Worm (Caenorhabditis elegans) whole organism, L4 larva: ENCODE results near the gene flp-19.
A peak's percentile ranks its signal among the peaks of the same experiment; 100 is the strongest.

Experiments
- Y5F2A.4 ChIP-seq: fragments of 200-800 bp; sonication (Bioruptor generic); optimal IDR thresholded peaks from 2 replicates; lab custom pipeline; 2018; ENCODE audit warnings: mild to moderate bottlenecking, missing genetic modification characterization, missing compliant biosample characterization
- aly-2 ChIP-seq: sonication (generic microtip); optimal IDR thresholded peaks from 2 replicates; lab custom pipeline; 2018; ENCODE audit warnings: missing biosample characterization, missing genetic modification characterization
- ceh-82 ChIP-seq: sonication (generic microtip); optimal IDR thresholded peaks from 2 replicates; lab custom pipeline; 2017; ENCODE audit warnings: missing biosample characterization, missing genetic modification characterization
- madf-5 ChIP-seq, 2 experiments: fragments of 200-800 bp; sonication (Bioruptor generic); IDR thresholded peaks; 2 replicates each; pipeline ENCODE4 v1.3.6; 2022; ENCODE audit warnings: missing compliant biosample characterization in 2 of 2, missing genetic modification characterization in 2 of 2
- mdl-1 ChIP-seq, 2 experiments: fragments of 150-350 bp in 1 of 2; sonication (generic microtip) in 1 of 2; optimal IDR thresholded peaks; 2 replicates each; lab custom pipeline; 2014 to 2017; ENCODE audit warnings: missing biosample characterization in 2 of 2, missing genetic modification characterization in 2 of 2
- nhr-237 ChIP-seq: sonication (generic microtip); optimal IDR thresholded peaks from 2 replicates; lab custom pipeline; 2017; ENCODE audit warnings: missing biosample characterization, missing genetic modification characterization
- nhr-25 ChIP-seq: sonication (generic microtip); optimal IDR thresholded peaks from 2 replicates; lab custom pipeline; 2017; ENCODE audit warnings: missing genetic modification characterization, mild to moderate bottlenecking, missing compliant biosample characterization, antibody characterized with exemption, moderate library complexity, borderline replicate concordance; ENCODE audit not compliant: insufficient read depth
- nhr-28 ChIP-seq: fragments of 150-350 bp; optimal IDR thresholded peaks from 2 replicates; lab custom pipeline; 2014; ENCODE audit warnings: missing biosample characterization, missing genetic modification characterization
- nhr-77 ChIP-seq: fragments of 150-350 bp; optimal IDR thresholded peaks from 2 replicates; lab custom pipeline; 2014; ENCODE audit warnings: missing biosample characterization, missing genetic modification characterization
- set-16 ChIP-seq: fragments of 200-800 bp; sonication (Bioruptor generic); IDR thresholded peaks from 2 replicates; pipeline ENCODE4 v1.3.6; 2022; ENCODE audit warnings: missing genetic modification reagents, missing genetic modification characterization, missing compliant biosample characterization
- skn-1 ChIP-seq: fragments of 150-350 bp; optimal IDR thresholded peaks from 2 replicates; lab custom pipeline; 2014; ENCODE audit warnings: missing biosample characterization, missing genetic modification characterization
- snpc-1.2 ChIP-seq: fragments of 200-800 bp; sonication (Bioruptor generic); IDR thresholded peaks from 2 replicates; pipeline ENCODE4 v1.3.6; 2022; ENCODE audit warnings: missing genetic modification reagents, missing genetic modification characterization, missing compliant biosample characterization
- unc-62 ChIP-seq, 3 experiments: fragments of 150-350 bp in 1 of 3; sonication (generic microtip); optimal IDR thresholded peaks in 2 of 3; peaks in 1 of 3; 1 replicate in 1 of 3; 2 replicates in 2 of 3; lab custom pipeline; 2014 to 2017; ENCODE audit warnings: missing biosample characterization in 3 of 3, missing genetic modification characterization in 3 of 3, missing genetic modification reagents in 3 of 3, missing genotype in 1 of 3
- ztf-11 ChIP-seq: fragments of 150-350 bp; optimal IDR thresholded peaks from 2 replicates; lab custom pipeline; 2014; ENCODE audit warnings: missing biosample characterization, missing genetic modification characterization

DNA sequence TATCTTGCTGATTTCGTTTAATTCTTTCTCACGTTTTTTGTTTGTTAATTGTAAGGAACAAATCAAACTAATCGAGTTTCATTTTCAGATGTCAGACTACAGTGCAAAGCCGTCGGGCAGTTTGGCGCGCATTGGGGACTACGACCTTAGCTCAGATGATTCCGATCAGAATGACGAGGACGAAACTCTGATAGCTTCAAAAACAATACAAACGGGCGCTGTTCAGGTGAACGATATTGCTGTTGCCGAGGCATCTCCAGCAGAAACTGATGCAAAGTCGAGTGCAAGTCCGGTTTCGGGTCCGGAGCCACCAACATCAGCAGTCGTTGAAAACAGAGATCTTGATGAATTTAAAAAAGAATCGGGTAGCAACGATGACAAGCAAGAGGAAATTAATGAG is 35.3 kb upstream of the flp-19 start, which contains the start of gene bet-2:
- TF ChIP-seq nhr-25 (tag; lab: Kevin White, UChicago) (no peak), nhr-237 (tag; lab: Kevin White, UChicago) (no peak), madf-5 (GFP tag; IDR thresholded peaks at IDR 0.05; lab: Robert Waterston, UW) (no peak), aly-2 (tag; lab: Kevin White, UChicago) (no peak), set-16 (GFP tag; lab: Robert Waterston, UW) (no peak), ceh-82 (tag; lab: Kevin White, UChicago) (no peak), mdl-1 (tag; optimal IDR thresholded peaks at IDR 0.05; lab: Kevin White, UChicago) (no peak), Y5F2A.4 (no peak), nhr-77 (tag; lab: Kevin White, UChicago) (no peak), unc-62 (GFP tag; optimal IDR thresholded peaks at IDR 0.05 in 1 of 2; lab: Kevin White, UChicago) (peak in 1 of 2 experiments; percentile 97), unc-62 (tag; optimal IDR thresholded peaks at IDR 0.05; lab: Kevin White, UChicago) (no peak), nhr-28 (tag; lab: Kevin White, UChicago) (no peak), skn-1 (tag; lab: Kevin White, UChicago) (no peak), ztf-11 (no peak), snpc-1.2 (GFP tag; lab: Robert Waterston, UW) (no peak)
